Worm (Caenorhabditis elegans): ENCODE measurements around the gene fbxa-182.

Gene fbxa-182

ce11 chrII:2412649-2413048, at the start of gene fbxa-182:
Gene fbxa-182 (minus strand): TSS chrII:2412749.
- TF ChIP-seq unc-62 (GFP tag; optimal IDR thresholded peaks at IDR 0.05) = no peak

ce11 chrII:2458881-2459280, 46.3 kb upstream of the fbxa-182 start, which contains the start of gene pqn-42:
Gene pqn-42 (minus strand): TSS chrII:2458981.
- TF ChIP-seq unc-62 (GFP tag; optimal IDR thresholded peaks at IDR 0.05) = no peak

- no peak for TF ChIP-seq unc-62 (GFP tag; optimal IDR thresholded peaks at IDR 0.05)
Measured at ce11 chrII:2456973-2457372, 44.4 kb upstream of the fbxa-182 start.

- no peak for TF ChIP-seq unc-62 (GFP tag; optimal IDR thresholded peaks at IDR 0.05)
Measured at ce11 chrII:2455931-2456576, 43.5 kb upstream of the fbxa-182 start.

ce11 chrII:2454822-2455221, 42.3 kb upstream of the fbxa-182 start:
- no peak for TF ChIP-seq unc-62 (GFP tag; optimal IDR thresholded peaks at IDR 0.05)

ce11 chrII:2452492-2452891, 39.9 kb upstream of the fbxa-182 start:
- TF ChIP-seq unc-62 (GFP tag; optimal IDR thresholded peaks at IDR 0.05) = no peak

ce11 chrII:2450990-2451389, 38.4 kb upstream of the fbxa-182 start:
- TF ChIP-seq unc-62 (GFP tag; optimal IDR thresholded peaks at IDR 0.05) = no peak

ce11 chrII:2446727-2447126, 34.2 kb upstream of the fbxa-182 start:
- TF ChIP-seq unc-62 (GFP tag; optimal IDR thresholded peaks at IDR 0.05) = no peak

ce11 chrII:2445164-2445563, 32.6 kb upstream of the fbxa-182 start:
- no peak for TF ChIP-seq unc-62 (GFP tag; optimal IDR thresholded peaks at IDR 0.05)

- no peak for TF ChIP-seq unc-62 (GFP tag; optimal IDR thresholded peaks at IDR 0.05)
Measured at ce11 chrII:2442979-2443378, 30.4 kb upstream of the fbxa-182 start, which contains the start of gene vab-19. Gene vab-19 (plus strand): TSS chrII:2443279.

- TF ChIP-seq unc-62 (GFP tag; optimal IDR thresholded peaks at IDR 0.05) = no peak
Measured at ce11 chrII:2442243-2442642, 29.7 kb upstream of the fbxa-182 start.

- TF ChIP-seq unc-62 (GFP tag; optimal IDR thresholded peaks at IDR 0.05) = no peak
Measured at ce11 chrII:2440312-2440711, 27.8 kb upstream of the fbxa-182 start.

- no peak for TF ChIP-seq unc-62 (GFP tag; optimal IDR thresholded peaks at IDR 0.05)
Measured at ce11 chrII:2438944-2439343, 26.4 kb upstream of the fbxa-182 start.

- TF ChIP-seq unc-62 (GFP tag; optimal IDR thresholded peaks at IDR 0.05) = no peak
Measured at ce11 chrII:2438180-2438579, 25.6 kb upstream of the fbxa-182 start.

- no peak for TF ChIP-seq unc-62 (GFP tag; optimal IDR thresholded peaks at IDR 0.05)
Measured at ce11 chrII:2436757-2437156, 24.2 kb upstream of the fbxa-182 start.

- TF ChIP-seq unc-62 (GFP tag; optimal IDR thresholded peaks at IDR 0.05) = no peak
Measured at ce11 chrII:2435566-2435965, 23.0 kb upstream of the fbxa-182 start.

ce11 chrII:2431972-2432371, 19.4 kb upstream of the fbxa-182 start, which contains the start of gene ceh-86:
Gene ceh-86 (minus strand): TSS chrII:2432072.
- no peak for TF ChIP-seq unc-62 (GFP tag; optimal IDR thresholded peaks at IDR 0.05)

ce11 chrII:2422427-2422826, 9.9 kb upstream of the fbxa-182 start:
- TF ChIP-seq unc-62 (GFP tag; optimal IDR thresholded peaks at IDR 0.05) = no peak
